Fruit fly (Drosophila melanogaster): Measurements from ENCODE around the gene hoip.

Gene hoip

DNA sequence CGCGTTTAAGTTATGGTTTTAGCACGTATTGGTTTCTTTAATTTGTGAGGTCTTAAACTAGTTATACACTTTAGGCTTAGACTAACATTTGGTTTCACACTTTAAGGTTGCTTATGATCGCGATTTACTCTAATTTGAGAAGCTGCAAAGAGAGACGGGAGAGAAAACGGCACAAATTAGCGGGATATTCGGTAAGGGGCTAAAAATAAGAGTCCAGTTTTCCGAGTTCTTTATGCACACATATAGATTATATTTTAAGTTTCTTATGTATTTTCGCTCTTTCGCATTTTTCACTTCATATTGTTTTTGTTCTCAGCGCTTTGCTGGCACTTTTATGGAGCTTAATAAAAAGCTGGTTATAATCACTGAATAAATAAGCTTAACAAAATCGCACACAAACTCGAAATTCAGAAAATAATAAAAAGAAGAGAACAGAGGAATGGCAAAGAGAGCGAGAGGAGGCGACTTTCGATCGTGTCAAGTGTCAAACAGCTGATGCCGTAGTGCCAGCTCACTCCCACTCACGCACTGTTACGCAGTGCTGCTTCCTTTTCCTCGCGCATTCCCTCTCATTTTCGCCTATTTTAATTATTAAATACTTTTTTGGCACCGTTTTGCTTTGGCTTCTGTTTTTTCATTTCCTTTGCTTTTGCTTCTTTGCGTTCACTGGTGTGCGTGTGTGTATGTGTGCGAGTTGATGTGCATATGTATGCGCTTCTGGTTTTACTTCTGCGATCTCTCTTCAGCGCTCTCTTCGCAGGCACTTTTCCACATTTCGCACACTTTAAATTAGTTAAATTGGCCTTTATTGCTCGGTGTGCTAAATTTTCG lies 1.3 kb upstream of the hoip start (continued):
- TF ChIP-seq H15 (GFP tag; IDR thresholded peaks at IDR 0.05) = no peak
- TF ChIP-seq lov (optimal IDR thresholded peaks at IDR 0.05) = no peak
- 0 out of 3 replicates have a peak, but pooled peaks have one; percentile 60 for TF ChIP-seq lov (GFP tag; IDR thresholded peaks at IDR 0.05)
- TF ChIP-seq CG2678 (tag; optimal IDR thresholded peaks at IDR 0.05) = peak; percentile 19
- 0 out of 3 replicates have a peak, but pooled peaks have one; percentile 21 for TF ChIP-seq otp (GFP tag; IDR thresholded peaks at IDR 0.05)
- TF ChIP-seq CkIIα-i1 (GFP tag; IDR thresholded peaks at IDR 0.05) = no peak
- no peak for TF ChIP-seq CG15479 (GFP tag; optimal IDR thresholded peaks at IDR 0.05)
- TF ChIP-seq repo (GFP tag; optimal IDR thresholded peaks at IDR 0.05) = no peak
- peak; percentile 1 for TF ChIP-seq CG7556 (GFP tag; optimal IDR thresholded peaks at IDR 0.05)
- no peak for TF ChIP-seq Antp (GFP tag; optimal IDR thresholded peaks at IDR 0.05)
- TF ChIP-seq CG31388 (GFP tag; optimal IDR thresholded peaks at IDR 0.05) = no peak
- peak; percentile 82 for TF ChIP-seq Med (GFP tag)
- TF ChIP-seq CG11695 (GFP tag; IDR thresholded peaks at IDR 0.05) = no peak
- no peak for TF ChIP-seq klu (GFP tag; IDR thresholded peaks at IDR 0.05)
- TF ChIP-seq chm (GFP tag; IDR thresholded peaks at IDR 0.05) = 0 out of 2 replicates have a peak, but pooled peaks have one; percentile 22
- TF ChIP-seq Atf6 (GFP tag; IDR thresholded peaks at IDR 0.05) = peak; percentile 8; the same call in 1 of the 2 replicates
- TF ChIP-seq Deaf1 (tag; optimal IDR thresholded peaks at IDR 0.05) = no peak
- peak; percentile 30 for TF ChIP-seq HmgZ (tag; optimal IDR thresholded peaks at IDR 0.05)
- TF ChIP-seq oc (tag; optimal IDR thresholded peaks at IDR 0.05) = no peak
- peak; percentile 32 for TF ChIP-seq CG10543 (GFP tag; optimal IDR thresholded peaks at IDR 0.05)
- no peak for TF ChIP-seq rib (GFP tag; IDR thresholded peaks at IDR 0.05)
- TF ChIP-seq chinmo (GFP tag; IDR thresholded peaks at IDR 0.05; ENCODE audit: partially characterized antibody) = 0 out of 4 replicates have a peak, but pooled peaks have one; percentile 71
- no peak for TF ChIP-seq D19B (GFP tag; optimal IDR thresholded peaks at IDR 0.05)
- TF ChIP-seq CG17568 (GFP tag; optimal IDR thresholded peaks at IDR 0.05) = peak; percentile 17
- peak; percentile 30 for TF ChIP-seq Hmr (GFP tag; optimal IDR thresholded peaks at IDR 0.05)
- TF ChIP-seq CG1832 (GFP tag; optimal IDR thresholded peaks at IDR 0.05) = peak; percentile 78
- TF ChIP-seq scrt (GFP tag; optimal IDR thresholded peaks at IDR 0.05) = no peak
- peak; percentile 13 for TF ChIP-seq PHDP (tag; optimal IDR thresholded peaks at IDR 0.05)
- TF ChIP-seq CG11696 (GFP tag; IDR thresholded peaks at IDR 0.05) = no peak
- TF ChIP-seq insv (GFP tag; optimal IDR thresholded peaks at IDR 0.05) = peak in 1 of 2 experiments; percentile 11
- TF ChIP-seq Oaz (GFP tag; IDR thresholded peaks at IDR 0.05) = no peak
- no peak for TF ChIP-seq CG5245 (GFP tag; optimal IDR thresholded peaks at IDR 0.05)
- TF ChIP-seq CG13894 (tag; optimal IDR thresholded peaks at IDR 0.05) = peak; percentile 21
- peak; percentile 88 for TF ChIP-seq CG10321 (GFP tag; IDR thresholded peaks at IDR 0.05)
- TF ChIP-seq E2f2 (GFP tag; IDR thresholded peaks at IDR 0.05) = no peak
- TF ChIP-seq caup (GFP tag; optimal IDR thresholded peaks at IDR 0.05; ENCODE audit: severe bottlenecking) = peak; percentile 22
- no peak for TF ChIP-seq dmrt99B (tag; optimal IDR thresholded peaks at IDR 0.05)
- peak; percentile 38 for TF ChIP-seq CG3163 (GFP tag; optimal IDR thresholded peaks at IDR 0.05)

DNA sequence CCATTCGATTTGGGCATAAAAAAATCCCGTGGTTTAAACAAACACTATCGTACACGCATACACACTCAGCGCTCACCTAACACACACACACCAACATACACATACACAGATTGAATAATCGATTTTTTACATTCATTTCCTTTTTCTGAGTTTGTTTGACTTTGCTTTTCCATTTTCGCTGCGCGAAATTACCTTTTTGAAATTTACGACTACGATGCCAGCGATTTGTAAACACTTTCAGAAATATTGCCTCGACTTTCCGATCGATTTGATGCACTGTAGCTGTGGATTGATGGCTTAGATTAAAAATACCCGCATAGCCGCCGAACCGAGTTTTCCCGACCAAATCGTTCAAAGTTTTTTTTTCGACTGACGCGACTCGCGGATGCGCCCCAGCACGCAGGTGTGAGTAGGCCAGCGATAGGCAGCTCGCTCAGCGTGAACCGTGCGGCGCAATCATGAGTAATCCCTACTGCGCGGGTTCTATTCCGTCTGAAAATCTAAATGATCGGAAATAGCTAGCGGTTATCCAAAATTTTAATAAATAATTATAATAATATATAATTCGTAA lies 583 bp upstream of the hoip start, which contains the start of gene Pka-C1:
Gene Pka-C1 (minus strand): TSS at position 375 of the 571 bp plus-strand sequence.
- TF ChIP-seq fd96Cb (tag; optimal IDR thresholded peaks at IDR 0.05) = no peak
- TF ChIP-seq CG2120 (GFP tag; optimal IDR thresholded peaks at IDR 0.05) = no peak
- TF ChIP-seq br (optimal IDR thresholded peaks at IDR 0.05) = no peak
- TF ChIP-seq zfh1 (GFP tag; IDR thresholded peaks at IDR 0.05) = peak; percentile 38; the same call in 1 of the 3 replicates
- peak; percentile 54 for TF ChIP-seq slbo (GFP tag; IDR thresholded peaks at IDR 0.05)
- no peak for TF ChIP-seq Lim3 (GFP tag; IDR thresholded peaks at IDR 0.05)
- TF ChIP-seq NC2α (GFP tag; optimal IDR thresholded peaks at IDR 0.05) = no peak
- TF ChIP-seq TFAM (GFP tag; optimal IDR thresholded peaks at IDR 0.05) = no peak
- TF ChIP-seq CG32532 (GFP tag; IDR thresholded peaks at IDR 0.05) = peak; percentile 38
- TF ChIP-seq CG1832 (GFP tag; optimal IDR thresholded peaks at IDR 0.05) = no peak
- TF ChIP-seq CG5245 (GFP tag; optimal IDR thresholded peaks at IDR 0.05) = no peak
- TF ChIP-seq CG1792 (GFP tag; optimal IDR thresholded peaks at IDR 0.05) = no peak
- TF ChIP-seq HmgD (GFP tag; optimal IDR thresholded peaks at IDR 0.05) = peak; percentile 74
- TF ChIP-seq cad (GFP tag; optimal IDR thresholded peaks at IDR 0.05) = no peak
- peak; percentile 35 for TF ChIP-seq CG6254 (GFP tag; optimal IDR thresholded peaks at IDR 0.05)

Measured in whole organism, embryonic.